Fruit fly (Drosophila melanogaster) whole organism, embryonic: ENCODE results near the gene CG9926.

Experiments used
- Asciz ChIP-seq: fragments of 200-800 bp; sonication (Bioruptor generic); optimal IDR thresholded peaks from 2 replicates; lab custom pipeline; 2017; ENCODE audit warnings: missing biosample characterization, mild to moderate bottlenecking, missing genetic modification characterization, missing genetic modification reagents
- Atf-2 ChIP-seq: fragments of 200-800 bp; sonication (Bioruptor generic); optimal IDR thresholded peaks from 2 replicates; lab custom pipeline; 2016; ENCODE audit warnings: missing biosample characterization, missing genetic modification characterization
- Bteb2 ChIP-seq: fragments of 200-800 bp; sonication (Bioruptor generic); optimal IDR thresholded peaks from 2 replicates; lab custom pipeline; 2016; ENCODE audit warnings: missing biosample characterization, missing genetic modification characterization
- CG11398 ChIP-seq: fragments of 200-800 bp; sonication (Bioruptor generic); optimal IDR thresholded peaks from 2 replicates; lab custom pipeline; 2016; ENCODE audit warnings: missing biosample characterization, missing genetic modification characterization
- CG11504 ChIP-seq: fragments of 200-800 bp; sonication (Bioruptor generic); optimal IDR thresholded peaks from 3 replicates; lab custom pipeline; 2019; ENCODE audit warnings: missing biosample characterization, mild to moderate bottlenecking, missing genetic modification characterization, moderate library complexity
- CG12104 ChIP-seq: fragments of 200-800 bp; sonication (Bioruptor generic); optimal IDR thresholded peaks from 3 replicates; lab custom pipeline; 2016; ENCODE audit warnings: missing biosample characterization, missing genetic modification characterization
- CG1233 ChIP-seq: fragments of 200-800 bp; sonication (Bioruptor generic); optimal IDR thresholded peaks from 4 replicates; lab custom pipeline; 2018; ENCODE audit warnings: missing biosample characterization, mild to moderate bottlenecking, missing genetic modification characterization
- CG14667 ChIP-seq: fragments of 200-800 bp; sonication (Bioruptor generic); IDR thresholded peaks from 2 replicates; pipeline ENCODE4 v1.3.6; 2022; ENCODE audit warnings: missing biosample characterization, missing genetic modification characterization
- CG15073 ChIP-seq: fragments of 200-800 bp; sonication (Bioruptor generic); optimal IDR thresholded peaks from 2 replicates; lab custom pipeline; 2016; ENCODE audit warnings: missing biosample characterization, missing genetic modification characterization
- CG1529 ChIP-seq: fragments of 200-800 bp; sonication (Bioruptor generic); optimal IDR thresholded peaks from 3 replicates; lab custom pipeline; 2018; ENCODE audit warnings: missing biosample characterization, missing genetic modification characterization
- CG15601 ChIP-seq: fragments of 200-800 bp; sonication (Bioruptor generic); optimal IDR thresholded peaks from 3 replicates; lab custom pipeline; 2019; ENCODE audit warnings: missing biosample characterization, mild to moderate bottlenecking, missing genetic modification characterization, moderate library complexity
- CG17328 ChIP-seq: fragments of 200-800 bp; sonication (Bioruptor generic); IDR thresholded peaks from 2 replicates; pipeline ENCODE4 v1.3.6; 2022; ENCODE audit warnings: missing biosample characterization, missing genetic modification characterization
- CG32532 ChIP-seq: fragments of 200-800 bp; sonication (Bioruptor generic); IDR thresholded peaks from 2 replicates; pipeline ENCODE4 v1.3.6; 2022; ENCODE audit warnings: missing biosample characterization, missing genetic modification characterization
- CG4404 ChIP-seq: fragments of 200-800 bp; sonication (Bioruptor generic); IDR thresholded peaks from 2 replicates; pipeline ENCODE4 v1.3.6; 2022; ENCODE audit warnings: missing biosample characterization, missing genetic modification characterization
- CG6689 ChIP-seq: fragments of 200-800 bp; sonication (Bioruptor generic); IDR thresholded peaks from 2 replicates; pipeline ENCODE4 v1.3.6; 2022; ENCODE audit warnings: missing biosample characterization, missing genetic modification characterization
- CG6791 ChIP-seq: fragments of 200-800 bp; sonication (Bioruptor generic); IDR thresholded peaks from 3 replicates; pipeline ENCODE4 v1.3.6; 2022; ENCODE audit warnings: missing biosample characterization, missing genetic modification characterization; ENCODE audit not compliant: partially characterized antibody
- CG7271 ChIP-seq: fragments of 200-800 bp; sonication (Bioruptor generic); optimal IDR thresholded peaks from 2 replicates; lab custom pipeline; 2018; ENCODE audit warnings: missing biosample characterization, mild to moderate bottlenecking, missing genetic modification characterization, moderate library complexity
- CG7357 ChIP-seq: fragments of 200-800 bp; sonication (Bioruptor generic); IDR thresholded peaks from 3 replicates; pipeline ENCODE4 v1.3.6; 2022; ENCODE audit warnings: missing biosample characterization, missing genetic modification characterization
- CG7745 ChIP-seq: fragments of 200-800 bp; sonication (Bioruptor generic); optimal IDR thresholded peaks from 2 replicates; lab custom pipeline; 2018; ENCODE audit warnings: missing biosample characterization, mild to moderate bottlenecking, missing genetic modification characterization, moderate library complexity
- Dad ChIP-seq: fragments of 200-800 bp; sonication (Bioruptor generic); optimal IDR thresholded peaks from 3 replicates; lab custom pipeline; 2016; ENCODE audit warnings: missing biosample characterization, missing genetic modification characterization
- Dbx ChIP-seq: fragments of 200-800 bp; sonication (Bioruptor generic); IDR thresholded peaks from 3 replicates; pipeline ENCODE4 v1.3.6; 2022; ENCODE audit warnings: missing biosample characterization, missing genetic modification characterization
- Dek ChIP-seq: fragments of 200-800 bp; sonication (Bioruptor generic); optimal IDR thresholded peaks from 3 replicates; lab custom pipeline; 2019; ENCODE audit warnings: missing biosample characterization, mild to moderate bottlenecking, missing genetic modification characterization, moderate library complexity
- ERR ChIP-seq: fragments of 200-800 bp; sonication (Bioruptor generic); optimal IDR thresholded peaks from 2 replicates; lab custom pipeline; 2016; ENCODE audit warnings: missing biosample characterization, missing genetic modification characterization
- Gsc ChIP-seq: fragments of 200-800 bp; sonication (Bioruptor generic); IDR thresholded peaks from 2 replicates; pipeline ENCODE4 v1.3.6; 2022; ENCODE audit warnings: missing biosample characterization, missing genetic modification characterization
- Hr3 ChIP-seq: fragments of 200-800 bp; sonication (Bioruptor generic); optimal IDR thresholded peaks from 3 replicates; lab custom pipeline; 2016; ENCODE audit warnings: missing biosample characterization, missing genetic modification characterization
- MESR4 ChIP-seq: fragments of 200-800 bp; sonication (Bioruptor generic); optimal IDR thresholded peaks from 2 replicates; lab custom pipeline; 2018; ENCODE audit warnings: missing biosample characterization, mild to moderate bottlenecking, missing genetic modification characterization, moderate library complexity
- Mad ChIP-seq: fragments of 200-800 bp; sonication (Bioruptor generic); optimal IDR thresholded peaks from 2 replicates; lab custom pipeline; 2016; ENCODE audit warnings: missing biosample characterization, missing genetic modification characterization
- NC2α ChIP-seq: fragments of 200-800 bp; sonication (Bioruptor generic); optimal IDR thresholded peaks from 2 replicates; lab custom pipeline; 2016; ENCODE audit warnings: missing biosample characterization, missing genetic modification characterization
- Ptx1 ChIP-seq: fragments of 200-800 bp; sonication (Bioruptor generic); IDR thresholded peaks from 2 replicates; pipeline ENCODE4 v1.3.6; 2022; ENCODE audit warnings: missing biosample characterization, missing genetic modification characterization
- amos ChIP-seq: fragments of 200-800 bp; sonication (Bioruptor generic); IDR thresholded peaks from 2 replicates; pipeline ENCODE4 v1.3.6; 2022; ENCODE audit warnings: missing biosample characterization, missing genetic modification characterization; ENCODE audit not compliant: partially characterized antibody
- az2 ChIP-seq: fragments of 200-800 bp; sonication (Bioruptor generic); optimal IDR thresholded peaks from 3 replicates; lab custom pipeline; 2016; ENCODE audit warnings: missing biosample characterization, missing genetic modification characterization
- bab2 ChIP-seq: fragments of 200-800 bp; sonication (Bioruptor generic); optimal IDR thresholded peaks from 2 replicates; lab custom pipeline; 2016; ENCODE audit warnings: missing biosample characterization, missing genetic modification characterization
- crp ChIP-seq, 2 experiments: fragments of 200-800 bp; sonication (Bioruptor generic); optimal IDR thresholded peaks; 2 replicates in 1 of 2; 3 replicates in 1 of 2; lab custom pipeline; 2017; ENCODE audit warnings: missing biosample characterization in 2 of 2, missing genetic modification characterization in 2 of 2, mild to moderate bottlenecking in 1 of 2, moderate library complexity in 1 of 2
- dmrt11E ChIP-seq: fragments of 200-800 bp; sonication (Bioruptor generic); optimal IDR thresholded peaks from 3 replicates; lab custom pipeline; 2018; ENCODE audit warnings: missing biosample characterization, mild to moderate bottlenecking, missing genetic modification characterization, moderate library complexity
- fu2 ChIP-seq: fragments of 200-800 bp; sonication (Bioruptor generic); optimal IDR thresholded peaks from 2 replicates; lab custom pipeline; 2016; ENCODE audit warnings: missing biosample characterization, missing genetic modification characterization
- hkb ChIP-seq, 2 experiments: fragments of 200-800 bp in 1 of 2; fragments of >200 bp in 1 of 2; sonication (Bioruptor generic) in 1 of 2; IDR thresholded peaks in 1 of 2; optimal IDR thresholded peaks in 1 of 2; 2 replicates each; pipeline versions ENCODE4 v1.3.6 to Lab custom; 2017 to 2022; ENCODE audit warnings: missing biosample characterization in 1 of 2, missing genetic modification characterization in 1 of 2
- hth ChIP-seq: fragments of >200 bp; optimal IDR thresholded peaks from 2 replicates; lab custom pipeline; 2017; ENCODE audit warnings: inconsistent platforms
- knrl ChIP-seq: fragments of 200-800 bp; sonication (Bioruptor generic); IDR thresholded peaks from 3 replicates; pipeline ENCODE4 v1.3.6; 2022; ENCODE audit warnings: missing biosample characterization, missing genetic modification characterization; ENCODE audit not compliant: partially characterized antibody
- nau ChIP-seq: fragments of 200-800 bp; sonication (Bioruptor generic); optimal IDR thresholded peaks from 3 replicates; lab custom pipeline; 2017; ENCODE audit warnings: missing biosample characterization, mild to moderate bottlenecking, missing genetic modification characterization, missing genetic modification reagents
- nerfin-2 ChIP-seq: fragments of 200-800 bp; sonication (Bioruptor generic); IDR thresholded peaks from 2 replicates; pipeline ENCODE4 v1.3.6; 2022; ENCODE audit warnings: missing biosample characterization, missing genetic modification characterization; ENCODE audit not compliant: partially characterized antibody
- oc ChIP-seq: fragments of 200-800 bp; sonication (Bioruptor generic); optimal IDR thresholded peaks from 2 replicates; lab custom pipeline; 2018; ENCODE audit warnings: missing biosample characterization, mild to moderate bottlenecking, missing genetic modification characterization, moderate library complexity
- otp ChIP-seq: fragments of 200-800 bp; sonication (Bioruptor generic); IDR thresholded peaks from 3 replicates; pipeline ENCODE4, ENCODE4 v1.3.6; 2022; ENCODE audit warnings: missing biosample characterization, missing genetic modification characterization
- pros ChIP-seq: fragments of 200-800 bp; sonication (Bioruptor generic); optimal IDR thresholded peaks from 3 replicates; lab custom pipeline; 2019; ENCODE audit warnings: missing biosample characterization, mild to moderate bottlenecking, missing genetic modification characterization, moderate library complexity
- sc ChIP-seq, 3 experiments: fragments of >200 bp in 2 of 3; fragments of 200-800 bp in 1 of 3; sonication (Bioruptor generic) in 1 of 3; optimal IDR thresholded peaks; 2 replicates in 2 of 3; 3 replicates in 1 of 3; lab custom pipeline; 2017; ENCODE audit warnings: mild to moderate bottlenecking in 1 of 3, missing biosample characterization in 1 of 3, missing genetic modification characterization in 1 of 3, missing genetic modification reagents in 1 of 3
- tna ChIP-seq: fragments of 200-800 bp; sonication (Bioruptor generic); IDR thresholded peaks from 2 replicates; pipeline ENCODE4 v1.3.6; 2022; ENCODE audit warnings: missing biosample characterization, missing genetic modification characterization; ENCODE audit not compliant: partially characterized antibody
- vvl ChIP-seq: fragments of 200-800 bp; sonication (Bioruptor generic); IDR thresholded peaks from 2 replicates; pipeline ENCODE4 v1.3.6; 2022; ENCODE audit warnings: missing biosample characterization, missing genetic modification characterization

Gene CG9926

DNA sequence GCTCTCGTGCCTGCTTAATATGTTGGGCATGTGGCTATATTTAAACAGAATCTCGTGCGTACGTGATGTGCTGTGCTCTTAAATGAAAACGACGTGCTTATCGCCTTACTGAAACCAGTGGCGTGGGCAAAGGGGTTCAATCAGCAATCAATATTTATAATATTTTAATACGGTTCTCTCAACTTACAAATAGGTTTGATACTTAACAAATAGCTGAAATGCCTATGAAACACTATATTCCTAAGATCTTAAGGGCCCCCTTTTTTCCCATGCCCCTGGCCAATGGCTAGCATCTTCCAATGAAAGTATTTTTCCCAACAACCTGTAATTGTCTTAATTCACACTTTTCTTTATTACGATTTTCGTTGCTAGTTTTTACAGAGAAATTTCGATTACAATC lies 35.3 kb downstream of the CG9926 start (continued):
- TF ChIP-seq CG32532 (GFP tag; lab: Robert Waterston, UW) = peak; percentile 79
- TF ChIP-seq CG1233 (GFP tag; lab: Kevin White, UChicago) = peak; percentile 75
- peak; percentile 3 for TF ChIP-seq nau
- peak; percentile 75 for TF ChIP-seq Ptx1 (GFP tag; lab: Robert Waterston, UW)
- TF ChIP-seq hth (lab: Kevin White, UChicago) = no peak
- TF ChIP-seq CG14667 (GFP tag; lab: Robert Waterston, UW) = peak; percentile 59
- peak; percentile 81; the same call in 2 of the 3 replicates for TF ChIP-seq otp (GFP tag; lab: Robert Waterston, UW)
- no peak for TF ChIP-seq fu2 (GFP tag; lab: Kevin White, UChicago)

DNA sequence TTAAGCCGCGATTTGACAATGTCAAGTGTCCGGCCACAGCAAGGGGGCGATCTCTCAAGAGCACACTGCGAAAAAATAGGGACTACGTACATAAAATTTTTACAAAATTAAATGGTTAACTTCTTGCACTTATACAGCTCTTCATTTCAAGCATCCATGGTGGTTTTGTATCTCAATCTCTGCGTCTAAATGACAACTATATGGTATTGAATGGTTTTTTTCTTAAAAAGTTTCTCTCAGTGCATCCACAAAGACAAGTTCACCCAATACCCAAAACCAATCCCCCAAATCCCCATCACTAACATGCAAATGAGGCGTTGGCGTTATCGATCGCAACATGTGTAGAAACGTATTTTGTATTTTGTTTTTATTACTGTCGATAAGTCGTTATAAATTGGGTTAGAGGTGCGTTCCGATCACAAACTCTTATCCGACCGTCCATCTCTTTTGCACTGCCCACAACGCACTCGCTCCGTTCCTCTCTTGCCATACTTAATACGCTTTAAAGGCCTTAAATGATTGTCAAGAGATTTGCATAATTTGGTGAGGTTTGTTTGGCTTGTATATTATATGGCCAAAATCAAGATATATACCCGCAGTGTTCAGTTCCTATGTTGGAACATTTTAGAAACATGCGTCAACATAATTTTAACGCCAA lies 36.0 kb downstream of the CG9926 start:
- TF ChIP-seq nerfin-2 (GFP tag; lab: Robert Waterston, UW) (no peak), Gsc (GFP tag; lab: Robert Waterston, UW) (peak; percentile 61), dmrt11E (tag; lab: Kevin White, UChicago) (peak; percentile 68), hkb (optimal IDR thresholded peaks at IDR 0.05; lab: Kevin White, UChicago) (no peak), hkb (GFP tag; IDR thresholded peaks at IDR 0.05; lab: Robert Waterston, UW) (peak; percentile 84), Bteb2 (GFP tag; lab: Kevin White, UChicago) (peak; percentile 44), pros (GFP tag; lab: Kevin White, UChicago) (no peak), hth (lab: Kevin White, UChicago) (no peak), CG11398 (GFP tag; lab: Kevin White, UChicago) (peak; percentile 62), knrl (no peak), Asciz (GFP tag; lab: Kevin White, UChicago) (peak; percentile 70), CG6791 (GFP tag; lab: Robert Waterston, UW) (no peak), CG15073 (GFP tag; lab: Kevin White, UChicago) (no peak), bab2 (GFP tag; lab: Kevin White, UChicago) (peak; percentile 76), CG15601 (tag; lab: Kevin White, UChicago) (peak; percentile 68), CG17328 (GFP tag; lab: Robert Waterston, UW) (peak; percentile 84), CG12104 (peak; percentile 64), CG6689 (peak; percentile 83), Mad (GFP tag; lab: Kevin White, UChicago) (peak; percentile 32), Hr3 (GFP tag; lab: Kevin White, UChicago) (peak; percentile 48), CG11504 (tag; lab: Kevin White, UChicago) (peak; percentile 85), CG1529 (GFP tag; lab: Kevin White, UChicago) (peak; percentile 50), ERR (GFP tag; lab: Kevin White, UChicago) (peak; percentile 22), Atf-2 (peak; percentile 76), CG7745 (no peak), CG7357 (GFP tag; lab: Robert Waterston, UW) (peak; percentile 73), NC2α (GFP tag; lab: Kevin White, UChicago) (peak; percentile 45), az2 (GFP tag; lab: Kevin White, UChicago) (peak; percentile 76), fu2 (GFP tag; lab: Kevin White, UChicago) (peak; percentile 47), Dek (tag; lab: Kevin White, UChicago) (peak; percentile 53), CG4404 (GFP tag; lab: Robert Waterston, UW) (peak; percentile 64), sc (optimal IDR thresholded peaks at IDR 0.05; lab: Kevin White, UChicago) (no peak), sc (GFP tag; optimal IDR thresholded peaks at IDR 0.05; lab: Kevin White, UChicago) (peak; percentile 42), tna (GFP tag; lab: Robert Waterston, UW) (no peak), Dbx (GFP tag; lab: Robert Waterston, UW) (peak; percentile 68; the same call in 2 of the 3 replicates), MESR4 (GFP tag; lab: Kevin White, UChicago) (no peak), Dad (GFP tag; lab: Kevin White, UChicago) (peak; percentile 62), nau (peak; percentile 70), vvl (GFP tag; lab: Robert Waterston, UW) (peak; percentile 88), oc (peak; percentile 96), CG7271 (tag; lab: Kevin White, UChicago) (no peak), crp (GFP tag; optimal IDR thresholded peaks at IDR 0.05; lab: Kevin White, UChicago) (peak in 1 of 2 experiments; percentile 2), amos (GFP tag; lab: Robert Waterston, UW) (no peak)
